Fruit fly (Drosophila melanogaster): Measurements from ENCODE around the gene CG15255.
A peak's percentile ranks its signal among the peaks of the same experiment; 100 is the strongest.

CG15255 gene

DNA sequence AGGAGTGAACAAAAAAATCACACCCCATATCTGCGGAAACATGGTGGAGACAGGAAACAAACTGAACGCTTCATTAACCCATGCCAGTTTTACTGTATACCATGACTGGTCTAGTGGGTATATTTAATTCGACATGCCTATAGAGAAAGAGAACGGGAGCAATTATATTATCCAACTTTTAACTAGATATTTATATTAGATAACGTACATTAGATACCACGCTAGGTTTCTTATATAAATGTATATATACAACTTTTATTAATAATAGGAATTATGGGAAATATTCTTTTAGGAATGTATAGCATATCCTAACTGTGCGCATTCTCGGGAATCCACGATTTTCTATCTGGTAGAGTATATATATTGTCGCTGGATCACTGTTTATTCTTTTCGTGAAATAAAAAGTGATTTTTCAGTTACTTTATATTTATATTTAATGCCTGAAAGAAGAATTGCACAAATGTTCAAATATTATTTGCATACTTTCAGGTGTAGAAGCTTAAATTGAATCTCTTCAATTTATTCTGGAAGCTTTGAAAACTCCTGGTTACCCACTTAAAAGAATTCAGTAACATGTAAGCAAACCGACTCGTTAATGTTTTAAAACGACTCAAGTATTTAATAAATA lies 1.9 kb upstream of the CG15255 start, which contains the start of gene Semp1:
TSS of gene Semp1 (minus strand) at position 51 of the 628 bp plus-strand sequence.
- TF ChIP-seq CG15073 (GFP tag; optimal IDR thresholded peaks at IDR 0.05) (no peak), CG3995 (GFP tag; optimal IDR thresholded peaks at IDR 0.05) (peak; percentile 95), stwl (tag; optimal IDR thresholded peaks at IDR 0.05) (peak; percentile 5)

DNA sequence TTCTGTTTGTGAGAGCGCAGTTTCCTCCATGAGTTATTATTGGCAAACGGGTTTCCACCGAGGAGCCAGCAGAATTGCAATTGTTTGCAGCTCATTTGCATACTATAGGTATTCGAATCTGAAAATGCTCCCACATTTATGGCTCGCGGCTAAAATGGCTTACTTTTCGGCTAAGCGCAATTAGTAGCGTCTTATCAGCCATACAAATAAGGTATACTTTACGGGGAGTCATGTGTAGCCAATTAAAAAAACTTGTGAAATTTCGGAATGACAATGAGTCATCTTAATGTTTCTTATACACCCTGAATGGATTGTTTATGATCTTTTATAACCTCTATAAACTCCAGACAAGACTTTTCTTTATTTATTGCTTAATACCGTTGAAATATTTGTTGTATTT lies 2.4 kb downstream of the CG15255 start:
- TF ChIP-seq nom (GFP tag; optimal IDR thresholded peaks at IDR 0.05) (no peak), TFAM (GFP tag; optimal IDR thresholded peaks at IDR 0.05) (no peak), prd (optimal IDR thresholded peaks at IDR 0.05) (no peak), prd (GFP tag; IDR thresholded peaks at IDR 0.05) (no peak), MESR4 (GFP tag; optimal IDR thresholded peaks at IDR 0.05) (no peak), CG11560 (tag; IDR thresholded peaks at IDR 0.05) (no peak), CG14965 (GFP tag; optimal IDR thresholded peaks at IDR 0.05; ENCODE audit: borderline replicate concordance) (no peak), Nf-YC (tag; optimal IDR thresholded peaks at IDR 0.05) (no peak), CG3995 (GFP tag; optimal IDR thresholded peaks at IDR 0.05) (peak; percentile 72), Vsx1 (GFP tag; optimal IDR thresholded peaks at IDR 0.05) (peak; percentile 69), Fer2 (tag; optimal IDR thresholded peaks at IDR 0.05) (no peak), ab (GFP tag; optimal IDR thresholded peaks at IDR 0.05) (no peak), kay (GFP tag; optimal IDR thresholded peaks at IDR 0.05) (peak; percentile 26), Pdp1 (GFP tag; optimal IDR thresholded peaks at IDR 0.05) (no peak), tap (tag; optimal IDR thresholded peaks at IDR 0.05) (no peak), nerfin-1 (tag; optimal IDR thresholded peaks at IDR 0.05) (no peak), sisA (GFP tag; IDR thresholded peaks at IDR 0.05) (no peak), CG6272 (GFP tag; IDR thresholded peaks at IDR 0.05) (no peak)

All from whole organism, embryonic.